Worm (Caenorhabditis elegans): ENCODE results near the gene hrg-9.

ce11 chrV:12933654-12934053 lies 29.5 kb downstream of the hrg-9 start:
- TF ChIP-seq nhr-12 (tag; optimal IDR thresholded peaks at IDR 0.05), result no peak
- TF ChIP-seq F13H6.1 (tag; optimal IDR thresholded peaks at IDR 0.05), result no peak
- no peak for TF ChIP-seq nhr-11 (tag; optimal IDR thresholded peaks at IDR 0.05)
- TF ChIP-seq alr-1 (tag; optimal IDR thresholded peaks at IDR 0.05), result no peak

Measured in whole organism, L2 larva.